Fruit fly (Drosophila melanogaster) whole organism: ENCODE results near the gene Cpr11B.

Experiments
- Dll ChIP-seq: fragments of >200 bp; optimal IDR thresholded peaks from 2 replicates; lab custom pipeline; 2017
- pan ChIP-seq: fragments of >200 bp; optimal IDR thresholded peaks from 2 replicates; lab custom pipeline; 2017
- psq ChIP-seq: fragments of >200 bp; optimal IDR thresholded peaks from 2 replicates; lab custom pipeline; 2017
- usp ChIP-seq: fragments of >200 bp; optimal IDR thresholded peaks from 2 replicates; lab custom pipeline; 2017; ENCODE audit warnings: missing biosample characterization, missing genetic modification characterization, mixed read lengths

DNA sequence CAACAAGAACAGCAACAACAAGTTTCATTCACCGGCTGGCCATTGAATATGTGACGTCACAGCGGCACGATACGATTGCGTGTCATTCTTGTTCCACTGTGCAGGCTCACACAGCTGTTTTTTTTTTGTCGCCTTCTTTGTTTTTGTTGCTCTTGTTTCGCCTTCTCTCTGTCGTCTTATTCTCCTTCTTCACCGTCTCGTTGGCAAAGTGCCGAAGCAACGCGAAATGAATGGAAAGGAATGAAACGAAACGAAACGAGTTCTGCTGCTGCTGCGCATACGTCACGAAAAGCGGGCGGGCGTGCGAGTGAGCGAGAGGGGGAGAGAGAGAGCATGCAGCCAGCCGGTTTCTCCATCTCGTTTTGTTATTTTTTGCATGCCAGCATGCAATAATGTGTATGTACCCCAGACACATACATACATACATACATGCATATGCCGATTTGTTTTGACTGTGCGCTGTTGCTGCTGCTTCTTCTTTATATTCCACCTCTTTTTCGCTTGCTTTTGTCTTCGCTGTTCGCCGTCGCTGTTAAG, 21.8 kb downstream of the Cpr11B start:
- TF ChIP-seq usp (GFP tag; lab: Kevin White, UChicago) (no peak), psq (lab: Kevin White, UChicago) (no peak), pan (lab: Kevin White, UChicago) (no peak), Dll (lab: Kevin White, UChicago) (no peak)
